Worm (Caenorhabditis elegans): ENCODE measurements around the gene F38E9.1.
"Not testable (repeated sequence)": the region's sequence is repeated elsewhere in the genome, so short reads cannot be mapped to it uniquely, and the experiment has no call there.

The F38E9.1 gene

DNA sequence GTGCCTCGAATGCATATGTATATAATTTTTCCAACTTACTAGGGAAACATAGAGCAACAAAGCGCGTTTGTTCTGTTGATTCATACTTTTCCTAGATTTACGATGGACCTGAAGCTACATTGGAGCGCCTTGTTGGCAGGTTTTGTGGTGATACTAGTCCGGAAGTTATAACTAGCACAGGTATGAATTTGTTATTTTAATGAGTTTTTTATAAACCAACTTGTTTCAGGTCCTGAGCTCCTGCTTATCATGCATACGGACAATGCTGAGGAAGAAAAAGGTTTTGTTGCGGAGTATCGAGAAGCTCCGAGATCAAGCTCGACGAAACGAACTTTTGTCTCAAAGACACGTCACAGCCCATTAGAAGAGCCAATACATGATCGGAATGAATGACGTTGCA is at the start of gene F38E9.1:
Gene F38E9.1, plus strand, starts transcription at position 301 of the 400 bp plus-strand sequence.
- TF ChIP-seq ztf-23 (GFP tag; IDR thresholded peaks at IDR 0.05) (no peak), cog-1 (tag; optimal IDR thresholded peaks at IDR 0.05) (no peak), ztf-29 (GFP tag; IDR thresholded peaks at IDR 0.05) (no peak), klf-2 (GFP tag; conservative IDR thresholded peaks at IDR 0.05) (no peak), flt-1 (GFP tag; IDR thresholded peaks at IDR 0.05) (no peak), ref-1 (GFP tag; conservative IDR thresholded peaks at IDR 0.05) (no peak), med-1 (GFP tag; optimal IDR thresholded peaks at IDR 0.05; ENCODE audit: insufficient read depth) (no peak), tab-1 (GFP tag; IDR thresholded peaks at IDR 0.05) (no peak), T22C8.4 (GFP tag; IDR thresholded peaks at IDR 0.05) (no peak)

DNA sequence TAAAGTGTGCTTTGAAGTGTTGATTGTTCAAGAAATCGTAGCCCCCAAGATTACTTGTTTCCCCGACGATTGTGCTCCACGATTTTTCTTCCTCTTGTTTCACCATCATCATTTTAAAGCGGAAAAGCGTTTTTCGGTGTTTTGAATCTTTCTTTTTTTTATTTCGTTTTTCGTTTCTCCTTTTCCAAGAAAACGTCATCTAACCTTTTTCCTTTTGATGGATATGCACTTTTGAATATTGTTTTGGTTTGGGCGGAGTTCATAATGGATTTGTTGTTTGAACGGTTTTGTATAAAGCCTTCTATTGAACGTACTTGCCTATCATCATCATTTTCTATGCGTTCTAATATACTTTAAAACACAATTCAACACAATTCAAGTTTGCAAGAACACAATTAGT is 38.7 kb upstream of the F38E9.1 start, which contains the start of gene F38E9.6:
Gene F38E9.6, plus strand, starts transcription at position 301 of the 400 bp plus-strand sequence.
- TF ChIP-seq ztf-29 (GFP tag; IDR thresholded peaks at IDR 0.05): no peak
- TF ChIP-seq ref-1 (GFP tag; conservative IDR thresholded peaks at IDR 0.05): no peak
- no peak for TF ChIP-seq cog-1 (tag; optimal IDR thresholded peaks at IDR 0.05)
- TF ChIP-seq T22C8.4 (GFP tag; IDR thresholded peaks at IDR 0.05): no peak
- no peak for TF ChIP-seq flt-1 (GFP tag; IDR thresholded peaks at IDR 0.05)
- TF ChIP-seq med-1 (GFP tag; optimal IDR thresholded peaks at IDR 0.05; ENCODE audit: insufficient read depth): no peak
- TF ChIP-seq ztf-23 (GFP tag; IDR thresholded peaks at IDR 0.05): no peak
- no peak for TF ChIP-seq klf-2 (GFP tag; conservative IDR thresholded peaks at IDR 0.05)
- TF ChIP-seq tab-1 (GFP tag; IDR thresholded peaks at IDR 0.05): no peak

DNA sequence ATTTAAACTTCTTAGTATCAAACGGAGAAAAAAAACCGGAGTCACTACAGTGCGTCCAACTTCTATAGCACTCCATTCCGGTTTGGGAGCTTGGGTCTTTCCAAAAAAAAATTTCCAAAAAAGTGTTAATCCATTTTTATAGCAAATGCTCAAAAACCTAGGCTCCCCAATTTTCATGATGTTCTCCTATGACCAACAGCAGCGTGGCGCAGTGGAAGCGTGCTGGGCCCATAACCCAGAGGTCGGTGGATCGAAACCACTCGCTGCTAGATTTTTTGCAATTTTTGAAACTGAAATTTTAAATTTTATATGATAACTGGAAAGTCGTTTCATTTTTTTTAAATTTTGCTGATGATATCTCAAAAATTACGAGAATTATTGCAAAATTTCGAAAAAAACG is 29.9 kb upstream of the F38E9.1 start:
- TF ChIP-seq med-1 (GFP tag; optimal IDR thresholded peaks at IDR 0.05; ENCODE audit: insufficient read depth) (no peak), ztf-29 (GFP tag; IDR thresholded peaks at IDR 0.05) (no peak), cog-1 (tag; optimal IDR thresholded peaks at IDR 0.05) (no peak), tab-1 (GFP tag; IDR thresholded peaks at IDR 0.05) (no peak), klf-2 (GFP tag; conservative IDR thresholded peaks at IDR 0.05) (no peak), ref-1 (GFP tag; conservative IDR thresholded peaks at IDR 0.05) (no peak), flt-1 (GFP tag; IDR thresholded peaks at IDR 0.05) (no peak), T22C8.4 (GFP tag; IDR thresholded peaks at IDR 0.05) (no peak), ztf-23 (GFP tag; IDR thresholded peaks at IDR 0.05) (no peak)

DNA sequence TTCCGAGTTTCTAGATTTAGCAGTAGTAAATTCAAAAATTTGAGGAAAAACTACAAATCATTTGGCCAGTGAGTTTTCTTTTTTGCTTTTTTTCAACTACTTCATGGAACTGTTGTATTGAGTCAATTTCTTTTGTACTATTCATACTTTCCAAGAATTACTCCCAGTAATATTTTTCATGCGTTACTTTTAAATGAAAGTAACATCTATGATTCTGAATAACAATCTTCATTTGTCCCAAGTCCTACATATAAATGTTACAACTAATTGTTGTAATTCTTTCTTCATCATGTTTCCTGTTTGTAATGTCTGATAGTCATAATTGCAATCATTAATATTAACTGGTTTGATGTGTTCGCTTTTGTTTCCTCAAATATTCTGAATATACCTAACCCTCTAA is 27.2 kb upstream of the F38E9.1 start:
- TF ChIP-seq med-1 (GFP tag; optimal IDR thresholded peaks at IDR 0.05; ENCODE audit: insufficient read depth) (no peak), klf-2 (GFP tag; conservative IDR thresholded peaks at IDR 0.05) (no peak), ztf-29 (GFP tag; IDR thresholded peaks at IDR 0.05) (no peak), ztf-23 (GFP tag; IDR thresholded peaks at IDR 0.05) (no peak), T22C8.4 (GFP tag; IDR thresholded peaks at IDR 0.05) (no peak), ref-1 (GFP tag; conservative IDR thresholded peaks at IDR 0.05) (no peak), tab-1 (GFP tag; IDR thresholded peaks at IDR 0.05) (no peak), flt-1 (GFP tag; IDR thresholded peaks at IDR 0.05) (no peak), cog-1 (tag; optimal IDR thresholded peaks at IDR 0.05) (no peak)

DNA sequence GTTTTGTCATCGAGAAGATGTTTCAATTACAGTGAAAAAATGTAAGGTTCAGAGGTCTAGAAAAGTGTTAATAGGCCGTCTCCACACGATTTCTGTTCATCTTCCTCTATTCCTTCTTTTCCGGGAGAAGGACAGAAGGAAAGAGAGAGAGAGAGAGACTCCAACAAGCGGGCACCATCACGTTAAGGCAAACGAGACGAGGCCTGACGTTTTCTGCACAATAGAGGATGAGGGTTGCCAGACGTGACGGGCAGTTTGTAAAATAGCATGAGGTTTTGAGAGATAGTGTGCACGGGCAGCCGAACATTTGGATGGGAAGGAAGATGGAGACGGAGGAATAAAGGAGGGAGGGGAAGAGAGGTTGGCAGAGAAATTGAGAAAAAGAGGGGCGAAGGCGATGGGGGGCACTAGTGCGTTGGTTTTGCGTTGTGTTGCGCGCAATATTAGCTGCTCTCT is 25.0 kb upstream of the F38E9.1 start, which contains the start of gene twf-2:
Gene twf-2, plus strand, starts transcription at position 405 of the 456 bp plus-strand sequence.
- no peak for TF ChIP-seq klf-2 (GFP tag; conservative IDR thresholded peaks at IDR 0.05)
- peak; percentile 70 for TF ChIP-seq flt-1 (GFP tag; IDR thresholded peaks at IDR 0.05)
- TF ChIP-seq ztf-29 (GFP tag; IDR thresholded peaks at IDR 0.05): 0 out of 2 replicates have a peak, but pooled peaks have one; percentile 21
- TF ChIP-seq cog-1 (tag; optimal IDR thresholded peaks at IDR 0.05): peak; percentile 76
- TF ChIP-seq ztf-23 (GFP tag; IDR thresholded peaks at IDR 0.05): peak; percentile 69

DNA sequence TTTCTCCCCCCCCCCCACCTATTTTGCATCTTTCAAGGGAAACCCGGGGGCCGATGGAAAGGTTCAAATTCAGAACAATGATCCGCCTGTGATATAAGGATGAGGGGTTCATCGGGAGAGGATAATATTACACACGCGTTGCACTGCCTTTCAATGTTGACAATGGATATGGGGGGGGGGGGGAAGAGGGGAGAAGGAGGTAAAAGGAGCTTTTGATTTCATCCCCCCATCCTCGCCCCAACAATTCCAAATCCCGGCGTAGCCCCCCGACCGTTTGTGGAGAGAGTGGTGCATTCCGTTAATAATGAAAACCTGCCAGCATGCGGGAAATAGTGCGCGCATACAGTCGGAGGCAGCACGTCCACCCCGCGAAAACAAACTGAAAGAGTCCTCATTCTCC is 23.7 kb upstream of the F38E9.1 start:
- 0 out of 2 replicates have a peak, but pooled peaks have one; percentile 6 for TF ChIP-seq tab-1 (GFP tag; IDR thresholded peaks at IDR 0.05)
- TF ChIP-seq klf-2 (GFP tag; conservative IDR thresholded peaks at IDR 0.05): no peak
- TF ChIP-seq ztf-23 (GFP tag; IDR thresholded peaks at IDR 0.05): 0 out of 2 replicates have a peak, but pooled peaks have one; percentile 2
- no peak for TF ChIP-seq ztf-29 (GFP tag; IDR thresholded peaks at IDR 0.05)
- TF ChIP-seq flt-1 (GFP tag; IDR thresholded peaks at IDR 0.05): no peak

DNA sequence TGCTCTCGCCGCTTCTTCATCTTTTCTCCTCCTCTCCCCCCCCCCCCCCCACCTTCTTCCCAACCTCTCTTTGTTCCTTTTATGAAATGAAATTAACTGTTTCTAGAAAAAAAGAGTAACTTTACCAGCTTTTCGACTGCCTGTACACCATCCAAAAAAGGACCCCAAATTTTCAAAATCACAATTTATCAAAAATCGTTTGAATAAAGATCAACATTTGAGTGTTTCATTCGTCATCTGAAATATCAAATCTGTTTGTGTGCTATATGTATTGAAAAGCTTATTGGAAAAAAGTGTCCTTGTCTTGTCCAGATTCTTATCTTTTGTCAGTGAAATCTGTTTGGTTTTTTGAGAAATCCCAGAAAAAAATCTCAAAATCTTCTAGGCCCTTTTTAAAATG is 19.7 kb upstream of the F38E9.1 start:
- TF ChIP-seq T22C8.4 (GFP tag; IDR thresholded peaks at IDR 0.05): no peak
- TF ChIP-seq ztf-23 (GFP tag; IDR thresholded peaks at IDR 0.05): no peak
- TF ChIP-seq cog-1 (tag; optimal IDR thresholded peaks at IDR 0.05): no peak
- no peak for TF ChIP-seq med-1 (GFP tag; optimal IDR thresholded peaks at IDR 0.05; ENCODE audit: insufficient read depth)
- TF ChIP-seq klf-2 (GFP tag; conservative IDR thresholded peaks at IDR 0.05): no peak
- no peak for TF ChIP-seq ztf-29 (GFP tag; IDR thresholded peaks at IDR 0.05)
- TF ChIP-seq ref-1 (GFP tag; conservative IDR thresholded peaks at IDR 0.05): no peak
- TF ChIP-seq tab-1 (GFP tag; IDR thresholded peaks at IDR 0.05): no peak
- no peak for TF ChIP-seq flt-1 (GFP tag; IDR thresholded peaks at IDR 0.05)

DNA sequence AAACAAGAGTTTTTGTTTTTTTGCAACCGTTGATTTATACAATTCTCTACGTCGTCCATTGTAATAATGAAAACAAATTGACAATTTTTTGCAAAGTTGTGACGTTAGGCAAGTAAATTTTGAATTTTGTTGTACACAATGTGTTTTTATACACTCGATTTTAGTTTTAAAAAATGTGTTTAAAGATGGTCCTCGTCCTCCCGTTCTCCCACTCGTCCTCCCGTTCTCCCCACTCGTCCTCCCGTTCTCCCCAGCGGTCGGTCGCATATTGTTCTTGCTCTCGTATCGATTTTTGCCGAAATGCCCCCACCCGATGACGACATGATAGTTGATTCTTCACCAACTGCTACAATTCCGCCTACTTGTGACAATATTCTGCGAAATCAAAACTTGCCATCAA is 19.2 kb upstream of the F38E9.1 start, which contains the start of gene F38E9.4:
Gene F38E9.4, plus strand, starts transcription at position 301 of the 400 bp plus-strand sequence.
- TF ChIP-seq med-1 (GFP tag; optimal IDR thresholded peaks at IDR 0.05; ENCODE audit: insufficient read depth); ztf-23 (GFP tag; IDR thresholded peaks at IDR 0.05); flt-1 (GFP tag; IDR thresholded peaks at IDR 0.05): not testable (repeated sequence)

DNA sequence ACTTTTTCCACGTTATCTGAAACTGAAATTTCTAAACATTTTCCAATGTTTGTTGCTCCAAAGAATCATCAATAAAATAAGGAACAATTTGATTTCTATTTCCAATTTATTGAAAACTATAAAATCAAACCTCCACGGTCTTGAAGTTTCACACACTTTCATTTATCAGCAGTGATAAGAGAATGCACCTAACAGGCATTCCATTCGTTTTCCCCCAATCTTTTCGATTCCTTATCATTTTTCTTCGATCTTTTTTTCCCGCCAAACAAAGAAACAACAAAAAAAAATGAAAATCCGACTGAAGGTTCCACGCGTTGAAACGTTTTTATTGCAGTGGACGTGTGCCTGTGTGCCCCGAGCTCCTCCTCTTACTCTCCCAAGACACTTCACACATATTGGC is 14.2 kb upstream of the F38E9.1 start, which contains the start of gene nas-39:
Gene nas-39, plus strand, starts transcription at position 269 of the 400 bp plus-strand sequence.
- TF ChIP-seq klf-2 (GFP tag; conservative IDR thresholded peaks at IDR 0.05): no peak
- no peak for TF ChIP-seq ztf-23 (GFP tag; IDR thresholded peaks at IDR 0.05)
- no peak for TF ChIP-seq tab-1 (GFP tag; IDR thresholded peaks at IDR 0.05)
- no peak for TF ChIP-seq ref-1 (GFP tag; conservative IDR thresholded peaks at IDR 0.05)
- TF ChIP-seq flt-1 (GFP tag; IDR thresholded peaks at IDR 0.05): no peak
- TF ChIP-seq cog-1 (tag; optimal IDR thresholded peaks at IDR 0.05): no peak
- TF ChIP-seq T22C8.4 (GFP tag; IDR thresholded peaks at IDR 0.05): no peak
- no peak for TF ChIP-seq ztf-29 (GFP tag; IDR thresholded peaks at IDR 0.05)
- no peak for TF ChIP-seq med-1 (GFP tag; optimal IDR thresholded peaks at IDR 0.05; ENCODE audit: insufficient read depth)

DNA sequence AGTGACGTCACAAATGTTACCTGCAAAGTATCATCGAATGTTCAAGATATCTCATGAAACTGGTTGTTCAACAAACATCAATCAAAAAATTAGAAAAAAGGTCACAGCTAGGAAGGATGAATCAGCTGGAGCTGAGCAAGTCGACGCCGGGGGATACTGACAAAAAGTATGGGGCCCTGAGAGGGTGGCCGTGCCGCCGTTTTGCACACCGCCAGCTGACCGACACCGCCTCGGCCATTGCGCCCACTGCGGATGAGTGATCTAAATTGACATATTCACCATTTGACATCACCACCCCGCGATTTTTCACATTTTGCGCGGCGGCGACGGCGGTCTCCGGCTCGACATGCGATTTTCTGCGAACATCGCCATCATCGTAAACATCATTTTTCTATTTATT is 13.7 kb upstream of the F38E9.1 start:
- no peak for TF ChIP-seq tab-1 (GFP tag; IDR thresholded peaks at IDR 0.05)
- TF ChIP-seq cog-1 (tag; optimal IDR thresholded peaks at IDR 0.05): no peak
- no peak for TF ChIP-seq med-1 (GFP tag; optimal IDR thresholded peaks at IDR 0.05; ENCODE audit: insufficient read depth)
- TF ChIP-seq ztf-23 (GFP tag; IDR thresholded peaks at IDR 0.05): no peak
- TF ChIP-seq ztf-29 (GFP tag; IDR thresholded peaks at IDR 0.05): no peak
- TF ChIP-seq klf-2 (GFP tag; conservative IDR thresholded peaks at IDR 0.05): no peak
- no peak for TF ChIP-seq T22C8.4 (GFP tag; IDR thresholded peaks at IDR 0.05)
- TF ChIP-seq flt-1 (GFP tag; IDR thresholded peaks at IDR 0.05): no peak
